Worm (Caenorhabditis elegans): ENCODE measurements around the gene pgam-5.

- TF ChIP-seq hlh-1 (tag; optimal IDR thresholded peaks at IDR 0.05) (no peak), elt-1 (tag; optimal IDR thresholded peaks at IDR 0.05; ENCODE audit: borderline replicate concordance, insufficient read depth) (no peak)
Observed at ce11 chrII:7549035-7549434, 49.5 kb downstream of the pgam-5 start, which contains the start of gene tph-1.
